Fruit fly (Drosophila melanogaster): Measurements from ENCODE around the gene CG42526.
A peak's percentile ranks its signal among the peaks of the same experiment; 100 is the strongest.

The CG42526 gene

dm6 chr3L:9425838-9426237 lies 9.4 kb downstream of the CG42526 start (continued):
- peak; percentile 37 for TF ChIP-seq stwl (tag; optimal IDR thresholded peaks at IDR 0.05)
- no peak for TF ChIP-seq Abd-B (GFP tag; optimal IDR thresholded peaks at IDR 0.05)
- TF ChIP-seq Hmr (GFP tag; optimal IDR thresholded peaks at IDR 0.05), result peak; percentile 14
- no peak for TF ChIP-seq Dad (GFP tag; optimal IDR thresholded peaks at IDR 0.05)
- TF ChIP-seq grau (tag; optimal IDR thresholded peaks at IDR 0.05), result peak; percentile 35
- no peak for TF ChIP-seq Elba2 (GFP tag; optimal IDR thresholded peaks at IDR 0.05)
- TF ChIP-seq CG30431 (GFP tag; optimal IDR thresholded peaks at IDR 0.05), result no peak
- TF ChIP-seq CHES-1-like (GFP tag; optimal IDR thresholded peaks at IDR 0.05), result no peak
- peak; percentile 21; the same call in 1 of the 2 replicates for TF ChIP-seq chm (GFP tag; IDR thresholded peaks at IDR 0.05)
- TF ChIP-seq Oli (tag; optimal IDR thresholded peaks at IDR 0.05), result peak; percentile 21
- TF ChIP-seq ind (GFP tag; optimal IDR thresholded peaks at IDR 0.05), result no peak
- TF ChIP-seq Dll (GFP tag; IDR thresholded peaks at IDR 0.05; ENCODE audit: partially characterized antibody), result no peak
- peak; percentile 25 for TF ChIP-seq tin (GFP tag; optimal IDR thresholded peaks at IDR 0.05)
- no peak for TF ChIP-seq pzg (GFP tag; optimal IDR thresholded peaks at IDR 0.05)
- TF ChIP-seq CG30403 (GFP tag; optimal IDR thresholded peaks at IDR 0.05), result peak; percentile 29
- TF ChIP-seq vvl (GFP tag; IDR thresholded peaks at IDR 0.05), result peak; percentile 76
- peak; percentile 61 for TF ChIP-seq sens (GFP tag)
- no peak for TF ChIP-seq Deaf1 (tag; optimal IDR thresholded peaks at IDR 0.05)
- no peak for TF ChIP-seq psq (GFP tag; optimal IDR thresholded peaks at IDR 0.05)
- TF ChIP-seq cad (GFP tag; optimal IDR thresholded peaks at IDR 0.05), result no peak
- TF ChIP-seq CG14441 (GFP tag; IDR thresholded peaks at IDR 0.05), result peak; percentile 26; the same call in 1 of the 2 replicates
- TF ChIP-seq CG12659 (GFP tag; optimal IDR thresholded peaks at IDR 0.05), result no peak
- TF ChIP-seq CG11504 (tag; optimal IDR thresholded peaks at IDR 0.05), result peak; percentile 48
- TF ChIP-seq ATbp (GFP tag; optimal IDR thresholded peaks at IDR 0.05), result peak; percentile 29
- no peak for TF ChIP-seq Dp (GFP tag; optimal IDR thresholded peaks at IDR 0.05)
- peak; percentile 18; the same call in 1 of the 2 replicates for TF ChIP-seq lmd (GFP tag; IDR thresholded peaks at IDR 0.05)
- TF ChIP-seq maf-S (GFP tag; optimal IDR thresholded peaks at IDR 0.05), result no peak
- no peak for TF ChIP-seq dati (GFP tag; IDR thresholded peaks at IDR 0.05)
- TF ChIP-seq sr (GFP tag; IDR thresholded peaks at IDR 0.05), result peak; percentile 19; the same call in 1 of the 3 replicates
- no peak for TF ChIP-seq D19B (GFP tag; optimal IDR thresholded peaks at IDR 0.05)
- TF ChIP-seq Pdp1 (GFP tag; optimal IDR thresholded peaks at IDR 0.05), result peak in 1 of 2 experiments; percentile 73
- peak; percentile 23 for TF ChIP-seq CG18599 (GFP tag; optimal IDR thresholded peaks at IDR 0.05)
- TF ChIP-seq ewg (GFP tag; optimal IDR thresholded peaks at IDR 0.05), result no peak
- no peak for TF ChIP-seq Optix (GFP tag; IDR thresholded peaks at IDR 0.05)
- peak; percentile 14; the same call in 1 of the 2 replicates for TF ChIP-seq Xrp1 (GFP tag; IDR thresholded peaks at IDR 0.05)
- TF ChIP-seq phol (tag; optimal IDR thresholded peaks at IDR 0.05), result peak; percentile 16
- TF ChIP-seq CG11695 (GFP tag; IDR thresholded peaks at IDR 0.05), result peak; percentile 24; the same call in 1 of the 3 replicates
- peak; percentile 20 for TF ChIP-seq CG17385 (GFP tag; optimal IDR thresholded peaks at IDR 0.05)
- TF ChIP-seq scrt (GFP tag; optimal IDR thresholded peaks at IDR 0.05), result no peak
- TF ChIP-seq lab (GFP tag; optimal IDR thresholded peaks at IDR 0.05), result peak; percentile 40
- no peak for TF ChIP-seq D19A (tag; optimal IDR thresholded peaks at IDR 0.05)
- no peak for TF ChIP-seq fru (optimal IDR thresholded peaks at IDR 0.05)
- peak; percentile 32 for TF ChIP-seq CG12219 (GFP tag; optimal IDR thresholded peaks at IDR 0.05)
- no peak for TF ChIP-seq Aef1 (GFP tag; IDR thresholded peaks at IDR 0.05)
- TF ChIP-seq unpg (GFP tag; optimal IDR thresholded peaks at IDR 0.05), result peak; percentile 18
- peak; percentile 17; the same call in 1 of the 2 replicates for TF ChIP-seq stc (GFP tag; IDR thresholded peaks at IDR 0.05)
- TF ChIP-seq B-H1 (GFP tag; IDR thresholded peaks at IDR 0.05), result no peak
- TF ChIP-seq hkb (optimal IDR thresholded peaks at IDR 0.05), result no peak
- TF ChIP-seq hkb (GFP tag; IDR thresholded peaks at IDR 0.05), result peak; percentile 10; the same call in 1 of the 2 replicates
- peak; percentile 47 for TF ChIP-seq gem (tag; optimal IDR thresholded peaks at IDR 0.05)
- TF ChIP-seq ci (GFP tag; IDR thresholded peaks at IDR 0.05), result peak; percentile 50; the same call in 1 of the 3 replicates
